Worm (Caenorhabditis elegans) whole organism, mixed stage, embryonic: Measurements from ENCODE around the gene Y38E10A.24.

Source experiments
- ces-1 ChIP-seq: fragments of 150-350 bp; optimal IDR thresholded peaks from 2 replicates; lab custom pipeline; 2014; ENCODE audit warnings: missing biosample characterization, missing genetic modification reagents, missing genetic modification characterization
- cnd-1 ChIP-seq: fragments of 200-800 bp; sonication (Bioruptor generic); optimal IDR thresholded peaks from 2 replicates; lab custom pipeline; 2018; ENCODE audit warnings: mild to moderate bottlenecking, missing genetic modification characterization, missing compliant biosample characterization
- elt-1 ChIP-seq: sonication (generic microtip); optimal IDR thresholded peaks from 2 replicates; lab custom pipeline; 2017; ENCODE audit warnings: missing genetic modification characterization, mild to moderate bottlenecking, missing compliant biosample characterization, antibody characterized with exemption, moderate library complexity, borderline replicate concordance; ENCODE audit not compliant: insufficient read depth
- elt-3 ChIP-seq: fragments of 150-350 bp; optimal IDR thresholded peaks from 2 replicates; lab custom pipeline; 2014; ENCODE audit warnings: missing biosample characterization, missing genetic modification characterization
- nhr-237 ChIP-seq: fragments of 150-350 bp; optimal IDR thresholded peaks from 2 replicates; lab custom pipeline; 2014; ENCODE audit warnings: missing biosample characterization, missing genetic modification characterization
- nhr-28 ChIP-seq: fragments of 150-350 bp; optimal IDR thresholded peaks from 2 replicates; lab custom pipeline; 2014; ENCODE audit warnings: missing biosample characterization, missing genetic modification characterization
- pha-4 ChIP-seq: fragments of 150-350 bp; optimal IDR thresholded peaks from 2 replicates; lab custom pipeline; 2018; ENCODE audit warnings: missing biosample characterization, missing genetic modification reagents, missing genetic modification characterization
- sptf-1 ChIP-seq: sonication (generic microtip); optimal IDR thresholded peaks from 2 replicates; lab custom pipeline; 2017; ENCODE audit warnings: mild to moderate bottlenecking, missing genetic modification characterization, moderate library complexity, missing compliant biosample characterization
- tbx-8 ChIP-seq: fragments of 200-800 bp; sonication (Bioruptor generic); optimal IDR thresholded peaks from 2 replicates; lab custom pipeline; 2018; ENCODE audit warnings: mild to moderate bottlenecking, missing genetic modification characterization, moderate library complexity, missing compliant biosample characterization
- unc-39 ChIP-seq: fragments of 150-350 bp; optimal IDR thresholded peaks from 2 replicates; lab custom pipeline; 2014; ENCODE audit warnings: missing biosample characterization, missing genetic modification characterization

DNA sequence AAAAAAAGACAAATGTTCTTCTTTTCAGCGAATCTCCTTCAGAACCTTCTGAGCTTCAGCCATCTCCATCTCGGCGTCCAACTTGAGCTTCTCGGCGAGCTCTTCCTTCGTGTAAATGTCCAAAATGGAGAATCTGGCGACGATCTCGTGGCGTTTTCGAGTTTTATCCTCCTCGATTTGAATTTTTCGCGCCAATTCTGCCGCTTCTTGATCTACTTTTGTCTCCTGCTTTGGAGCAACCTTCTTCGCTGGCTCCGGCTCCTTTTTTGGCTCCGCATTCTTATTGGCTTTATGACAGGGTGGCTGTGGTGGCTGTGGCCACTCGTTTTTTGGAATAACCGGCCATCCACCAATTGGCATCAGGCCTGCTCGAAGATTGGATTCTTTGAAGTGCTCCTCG, 5.5 kb upstream of the Y38E10A.24 start:
- TF ChIP-seq sptf-1 (no peak), tbx-8 (no peak), cnd-1 (no peak), elt-1 (tag; lab: Kevin White, UChicago) (no peak), nhr-237 (tag; lab: Kevin White, UChicago) (no peak), ces-1 (GFP tag; lab: Kevin White, UChicago) (no peak), pha-4 (tag; lab: Kevin White, UChicago) (no peak), nhr-28 (tag; lab: Kevin White, UChicago) (no peak), elt-3 (tag; lab: Kevin White, UChicago) (no peak), unc-39 (no peak)
